Worm (Caenorhabditis elegans): ENCODE results near the gene Y37D8A.25.
A peak's percentile ranks its signal among the peaks of the same experiment; 100 is the strongest.

The Y37D8A.25 gene

ce11 chrIII:12838913-12839366 is 18.9 kb upstream of the Y37D8A.25 start, which contains the start of gene Y37D8A.4 (continued):
- TF ChIP-seq ceh-20 (GFP tag; IDR thresholded peaks at IDR 0.05) (no peak), tra-1 (GFP tag; IDR thresholded peaks at IDR 0.05) (0 out of 2 replicates have a peak, but pooled peaks have one; percentile 21), ces-1 (GFP tag; optimal IDR thresholded peaks at IDR 0.05) (no peak), ceh-82 (tag; optimal IDR thresholded peaks at IDR 0.05) (no peak), spr-1 (tag; optimal IDR thresholded peaks at IDR 0.05) (no peak), mep-1 (tag; optimal IDR thresholded peaks at IDR 0.05) (peak; percentile 47), nhr-42 (GFP tag; IDR thresholded peaks at IDR 0.05) (no peak), nhr-77 (tag; optimal IDR thresholded peaks at IDR 0.05) (peak; percentile 68), mdl-1 (tag; optimal IDR thresholded peaks at IDR 0.05) (peak; percentile 86 to 92), madf-9 (GFP tag; conservative IDR thresholded peaks at IDR 0.05) (no peak), nhr-6 (tag; optimal IDR thresholded peaks at IDR 0.05) (no peak), zip-11 (GFP tag; IDR thresholded peaks at IDR 0.05) (no peak), daf-8 (GFP tag; IDR thresholded peaks at IDR 0.05) (no peak), rbr-2 (tag; optimal IDR thresholded peaks at IDR 0.05) (no peak), ceh-44 (GFP tag; IDR thresholded peaks at IDR 0.05) (no peak), spr-3 (GFP tag; optimal IDR thresholded peaks at IDR 0.05) (no peak), tag-97 (GFP tag; IDR thresholded peaks at IDR 0.05) (no peak), dpl-1 (GFP tag; optimal IDR thresholded peaks at IDR 0.05) (no peak), attf-4 (tag; optimal IDR thresholded peaks at IDR 0.05) (no peak), sdz-12 (GFP tag; optimal IDR thresholded peaks at IDR 0.05) (no peak), lin-38 (GFP tag; IDR thresholded peaks at IDR 0.05) (no peak), ZK546.5 (tag; optimal IDR thresholded peaks at IDR 0.05) (no peak), lsy-2 (tag; optimal IDR thresholded peaks at IDR 0.05) (peak in 1 of 2 experiments; percentile 32), nhr-102 (tag; optimal IDR thresholded peaks at IDR 0.05) (no peak), nhr-237 (tag; optimal IDR thresholded peaks at IDR 0.05) (no peak)

- TF ChIP-seq zip-11 (GFP tag; IDR thresholded peaks at IDR 0.05): no peak
- peak; percentile 7 for TF ChIP-seq mes-2 (tag; optimal IDR thresholded peaks at IDR 0.05; ENCODE audit: poor library complexity, severe bottlenecking)
These were observed 18.2 kb upstream of the Y37D8A.25 start for ce11 chrIII:12838299-12838698.

ce11 chrIII:12836742-12837285 is 16.8 kb upstream of the Y37D8A.25 start:
- no peak for TF ChIP-seq nhr-28 (tag; optimal IDR thresholded peaks at IDR 0.05)
- no peak for TF ChIP-seq lin-13 (GFP tag; optimal IDR thresholded peaks at IDR 0.05)
- TF ChIP-seq tra-1 (GFP tag; IDR thresholded peaks at IDR 0.05): no peak
- TF ChIP-seq hmg-1.1 (GFP tag; IDR thresholded peaks at IDR 0.05): no peak
- no peak for TF ChIP-seq saeg-2 (GFP tag; IDR thresholded peaks at IDR 0.05)
- TF ChIP-seq pqm-1 (tag; optimal IDR thresholded peaks at IDR 0.05): no peak
- TF ChIP-seq fkh-10 (GFP tag; optimal IDR thresholded peaks at IDR 0.05): no peak
- TF ChIP-seq fos-1 (tag; optimal IDR thresholded peaks at IDR 0.05): no peak
- no peak for TF ChIP-seq ceh-20 (GFP tag; IDR thresholded peaks at IDR 0.05)
- TF ChIP-seq gei-8 (GFP tag; optimal IDR thresholded peaks at IDR 0.05): no peak
- TF ChIP-seq unc-39 (tag; optimal IDR thresholded peaks at IDR 0.05): no peak
- TF ChIP-seq dmd-6 (GFP tag; IDR thresholded peaks at IDR 0.05): no peak
- TF ChIP-seq arid-1 (GFP tag; conservative IDR thresholded peaks at IDR 0.05): no peak
- TF ChIP-seq snpc-4 (tag; optimal IDR thresholded peaks at IDR 0.05): no peak
- TF ChIP-seq Y5F2A.4 (GFP tag; optimal IDR thresholded peaks at IDR 0.05): no peak
